Fruit fly (Drosophila melanogaster) whole organism, embryonic: ENCODE data around the gene twr.

Experiments used
- ATbp ChIP-seq: fragments of 200-800 bp; sonication (Bioruptor generic); optimal IDR thresholded peaks from 2 replicates; lab custom pipeline; 2017; ENCODE audit warnings: missing biosample characterization, mild to moderate bottlenecking, missing genetic modification characterization, missing genetic modification reagents
- Abd-B ChIP-seq: fragments of 200-800 bp; sonication (Bioruptor generic); optimal IDR thresholded peaks from 2 replicates; lab custom pipeline; 2018; ENCODE audit warnings: missing biosample characterization, mild to moderate bottlenecking, missing genetic modification characterization, moderate library complexity
- BtbVII ChIP-seq: fragments of 200-800 bp; sonication (Bioruptor generic); optimal IDR thresholded peaks from 3 replicates; lab custom pipeline; 2017; ENCODE audit warnings: missing biosample characterization, mild to moderate bottlenecking, missing genetic modification characterization
- CG10462 ChIP-seq: fragments of 200-800 bp; sonication (Bioruptor generic); optimal IDR thresholded peaks from 2 replicates; lab custom pipeline; 2016; ENCODE audit warnings: missing biosample characterization, missing genetic modification characterization
- CG10543 ChIP-seq: fragments of 200-800 bp; sonication (Bioruptor generic); optimal IDR thresholded peaks from 3 replicates; lab custom pipeline; 2017; ENCODE audit warnings: missing biosample characterization, mild to moderate bottlenecking, missing genetic modification characterization, moderate library complexity
- CG13894 ChIP-seq: fragments of 200-800 bp; sonication (Bioruptor generic); optimal IDR thresholded peaks from 3 replicates; lab custom pipeline; 2018; ENCODE audit warnings: missing biosample characterization, mild to moderate bottlenecking, missing genetic modification characterization, moderate library complexity
- CG14710 ChIP-seq: fragments of 200-800 bp; sonication (Bioruptor generic); optimal IDR thresholded peaks from 3 replicates; lab custom pipeline; 2019; ENCODE audit warnings: missing biosample characterization, mild to moderate bottlenecking, missing genetic modification characterization, moderate library complexity
- CG14965 ChIP-seq: fragments of 200-800 bp; sonication (Bioruptor generic); optimal IDR thresholded peaks from 2 replicates; lab custom pipeline; 2016; ENCODE audit warnings: missing biosample characterization, missing genetic modification characterization, borderline replicate concordance
- CG17328 ChIP-seq: fragments of 200-800 bp; sonication (Bioruptor generic); IDR thresholded peaks from 2 replicates; pipeline ENCODE4 v1.3.6; 2022; ENCODE audit warnings: missing biosample characterization, missing genetic modification characterization
- CG32772 ChIP-seq: fragments of 200-800 bp; sonication (Bioruptor generic); IDR thresholded peaks from 2 replicates; pipeline ENCODE4 v1.3.6; 2022; ENCODE audit warnings: missing biosample characterization, missing genetic modification characterization
- CG33213 ChIP-seq: fragments of 200-800 bp; sonication (Bioruptor generic); optimal IDR thresholded peaks from 3 replicates; lab custom pipeline; 2016; ENCODE audit warnings: missing biosample characterization, missing genetic modification characterization
- CG4820 ChIP-seq: fragments of 200-800 bp; sonication (Bioruptor generic); optimal IDR thresholded peaks from 3 replicates; lab custom pipeline; 2016; ENCODE audit warnings: missing biosample characterization, missing genetic modification characterization
- CG8281 ChIP-seq: fragments of 200-800 bp; sonication (Bioruptor generic); optimal IDR thresholded peaks from 2 replicates; lab custom pipeline; 2018; ENCODE audit warnings: missing biosample characterization, mild to moderate bottlenecking, missing genetic modification characterization, moderate library complexity
- Dad ChIP-seq: fragments of 200-800 bp; sonication (Bioruptor generic); optimal IDR thresholded peaks from 3 replicates; lab custom pipeline; 2016; ENCODE audit warnings: missing biosample characterization, missing genetic modification characterization
- Dfd ChIP-seq, 2 experiments: fragments of >200 bp; optimal IDR thresholded peaks; 2 replicates each; lab custom pipeline; 2017; ENCODE audit warnings: missing biosample characterization in 2 of 2, missing genetic modification characterization in 2 of 2
- Doc2 ChIP-seq: fragments of 200-800 bp; sonication (Bioruptor generic); IDR thresholded peaks from 2 replicates; pipeline ENCODE4 v1.3.6; 2022; ENCODE audit warnings: missing biosample characterization, missing genetic modification characterization
- Elba2 ChIP-seq: fragments of 200-800 bp; sonication (Bioruptor generic); optimal IDR thresholded peaks from 3 replicates; lab custom pipeline; 2016; ENCODE audit warnings: missing biosample characterization, missing genetic modification characterization
- Med ChIP-seq: fragments of 200-800 bp; sonication (Bioruptor generic); peaks from one replicate; lab custom pipeline; 2016; ENCODE audit warnings: missing biosample characterization, missing genetic modification characterization, mild to moderate bottlenecking, inconsistent platforms, moderate library complexity
- Pdp1 ChIP-seq, 2 experiments: fragments of 200-800 bp; sonication (Bioruptor generic); optimal IDR thresholded peaks; 3 replicates each; lab custom pipeline; 2016; ENCODE audit warnings: missing biosample characterization in 2 of 2, missing genetic modification characterization in 2 of 2, mild to moderate bottlenecking in 1 of 2, moderate library complexity in 1 of 2
- Ravus ChIP-seq: fragments of 200-800 bp; sonication (Bioruptor generic); IDR thresholded peaks from 2 replicates; pipeline ENCODE4 v1.3.6; 2022; ENCODE audit warnings: missing biosample characterization, missing genetic modification characterization
- Six4 ChIP-seq: fragments of 200-800 bp; sonication (Bioruptor generic); optimal IDR thresholded peaks from 2 replicates; lab custom pipeline; 2016; ENCODE audit warnings: missing biosample characterization, missing genetic modification characterization
- Ssrp ChIP-seq: fragments of 200-800 bp; sonication (Bioruptor generic); optimal IDR thresholded peaks from 2 replicates; lab custom pipeline; 2018; ENCODE audit warnings: missing biosample characterization, mild to moderate bottlenecking, missing genetic modification characterization, moderate library complexity
- Stat92E ChIP-seq, 3 experiments: fragments of >200 bp in 2 of 3; fragments of 200-800 bp in 1 of 3; sonication (Bioruptor generic) in 1 of 3; optimal IDR thresholded peaks; 2 replicates each; lab custom pipeline; 2017 to 2019; ENCODE audit warnings: missing biosample characterization in 3 of 3, missing genetic modification characterization in 3 of 3, mild to moderate bottlenecking in 1 of 3, moderate library complexity in 1 of 3
- Vsx1 ChIP-seq: fragments of 200-800 bp; sonication (Bioruptor generic); optimal IDR thresholded peaks from 2 replicates; lab custom pipeline; 2017; ENCODE audit warnings: missing biosample characterization, mild to moderate bottlenecking, missing genetic modification characterization, missing genetic modification reagents
- ara ChIP-seq: fragments of 200-800 bp; sonication (Bioruptor generic); IDR thresholded peaks from 2 replicates; pipeline ENCODE4 v1.3.6; 2022; ENCODE audit warnings: missing biosample characterization, missing genetic modification characterization
- bowl ChIP-seq: fragments of 200-800 bp; sonication (Bioruptor generic); IDR thresholded peaks from 2 replicates; pipeline ENCODE4 v1.3.6; 2022; ENCODE audit warnings: missing biosample characterization, missing genetic modification characterization
- chif ChIP-seq, 2 experiments: fragments of 200-800 bp; sonication (Bioruptor generic); optimal IDR thresholded peaks; 3 replicates each; lab custom pipeline; 2016; ENCODE audit warnings: missing biosample characterization in 2 of 2, missing genetic modification characterization in 2 of 2
- ci ChIP-seq: fragments of 200-800 bp; sonication (Bioruptor generic); IDR thresholded peaks from 3 replicates; pipeline ENCODE4 v1.3.6; 2022; ENCODE audit warnings: missing biosample characterization, missing genetic modification characterization
- fd102C ChIP-seq: fragments of 200-800 bp; sonication (Bioruptor generic); optimal IDR thresholded peaks from 2 replicates; lab custom pipeline; 2018; ENCODE audit warnings: missing biosample characterization, mild to moderate bottlenecking, missing genetic modification characterization, moderate library complexity
- fd64A ChIP-seq: fragments of 200-800 bp; sonication (Bioruptor generic); optimal IDR thresholded peaks from 3 replicates; lab custom pipeline; 2018; ENCODE audit warnings: missing biosample characterization, mild to moderate bottlenecking, missing genetic modification characterization
- fd96Cb ChIP-seq: fragments of 200-800 bp; sonication (Bioruptor generic); optimal IDR thresholded peaks from 2 replicates; lab custom pipeline; 2018; ENCODE audit warnings: missing biosample characterization, mild to moderate bottlenecking, missing genetic modification characterization, moderate library complexity
- gem ChIP-seq: fragments of 200-800 bp; sonication (Bioruptor generic); optimal IDR thresholded peaks from 2 replicates; lab custom pipeline; 2019; ENCODE audit warnings: missing biosample characterization, mild to moderate bottlenecking, missing genetic modification characterization, moderate library complexity
- gsb ChIP-seq: fragments of 200-800 bp; sonication (Bioruptor generic); IDR thresholded peaks from 2 replicates; pipeline ENCODE4 v1.3.6; 2022; ENCODE audit warnings: missing biosample characterization, missing genetic modification characterization
- ham ChIP-seq: fragments of 200-800 bp; sonication (Bioruptor generic); IDR thresholded peaks from 2 replicates; pipeline ENCODE4 v1.3.6; 2022; ENCODE audit warnings: missing biosample characterization, missing genetic modification characterization
- hbn ChIP-seq: fragments of 200-800 bp; sonication (Bioruptor generic); IDR thresholded peaks from 2 replicates; pipeline ENCODE4 v1.3.6; 2022; ENCODE audit warnings: missing biosample characterization, missing genetic modification characterization; ENCODE audit not compliant: partially characterized antibody
- ken ChIP-seq: fragments of 200-800 bp; sonication (Bioruptor generic); IDR thresholded peaks from 3 replicates; pipeline ENCODE4 v1.3.6; 2022; ENCODE audit warnings: missing biosample characterization, missing genetic modification characterization
- kni ChIP-seq: fragments of 200-800 bp; sonication (Bioruptor generic); optimal IDR thresholded peaks from 3 replicates; lab custom pipeline; 2017; ENCODE audit warnings: mild to moderate bottlenecking, missing biosample characterization, missing genetic modification reagents, missing genetic modification characterization
- lilli ChIP-seq: fragments of 200-800 bp; sonication (Bioruptor generic); optimal IDR thresholded peaks from 3 replicates; lab custom pipeline; 2016; ENCODE audit warnings: missing biosample characterization, missing genetic modification characterization
- lola ChIP-seq, 3 experiments: fragments of >200 bp in 2 of 3; fragments of 200-800 bp in 1 of 3; sonication (Bioruptor generic) in 1 of 3; optimal IDR thresholded peaks; 2 replicates each; lab custom pipeline; 2017 to 2019; ENCODE audit warnings: missing biosample characterization in 3 of 3, missing genetic modification characterization in 3 of 3, mild to moderate bottlenecking in 1 of 3, moderate library complexity in 1 of 3
- onecut ChIP-seq: fragments of 200-800 bp; sonication (Bioruptor generic); IDR thresholded peaks from 2 replicates; pipeline ENCODE4 v1.3.6; 2022; ENCODE audit warnings: missing biosample characterization, missing genetic modification characterization
- prd ChIP-seq, 3 experiments: fragments of >200 bp in 2 of 3; fragments of 200-800 bp in 1 of 3; sonication (Bioruptor generic) in 1 of 3; optimal IDR thresholded peaks in 2 of 3; IDR thresholded peaks in 1 of 3; 2 replicates in 2 of 3; 3 replicates in 1 of 3; pipeline versions ENCODE4 v1.3.6 to Lab custom; 2017 to 2022; ENCODE audit warnings: missing biosample characterization in 1 of 3, missing genetic modification characterization in 1 of 3
- rib ChIP-seq: fragments of 200-800 bp; sonication (Bioruptor generic); IDR thresholded peaks from 2 replicates; pipeline ENCODE4 v1.3.6; 2022; ENCODE audit warnings: missing biosample characterization, missing genetic modification characterization
- ro ChIP-seq: fragments of 200-800 bp; sonication (Bioruptor generic); IDR thresholded peaks from 2 replicates; pipeline ENCODE4 v1.3.6; 2022; ENCODE audit warnings: missing biosample characterization, missing genetic modification characterization
- sim ChIP-seq: fragments of 200-800 bp; sonication (Bioruptor generic); IDR thresholded peaks from 2 replicates; pipeline ENCODE4 v1.3.6; 2022; ENCODE audit warnings: missing biosample characterization, missing genetic modification characterization
- sna ChIP-seq: fragments of 200-800 bp; sonication (Bioruptor generic); IDR thresholded peaks from 2 replicates; pipeline ENCODE4 v1.3.6; 2022; ENCODE audit warnings: missing biosample characterization, missing genetic modification characterization; ENCODE audit not compliant: partially characterized antibody
- ttk ChIP-seq: fragments of 200-800 bp; sonication (Bioruptor generic); IDR thresholded peaks from 2 replicates; pipeline ENCODE4 v2.1.2; 2022; ENCODE audit warnings: missing biosample characterization, missing genetic modification characterization
- wek ChIP-seq: fragments of 200-800 bp; sonication (Bioruptor generic); optimal IDR thresholded peaks from 3 replicates; lab custom pipeline; 2018; ENCODE audit warnings: missing biosample characterization, mild to moderate bottlenecking, missing genetic modification characterization, moderate library complexity

twr gene

dm6 chr3R:6672303-6673007, 14.8 kb downstream of the twr start (continued):
- TF ChIP-seq CG14965 (GFP tag; lab: Kevin White, UChicago) (no peak), rib (GFP tag; lab: Robert Waterston, UW) (no peak), kni (GFP tag; lab: Kevin White, UChicago) (peak; percentile 75), ro (GFP tag; lab: Robert Waterston, UW) (no peak), sim (GFP tag; lab: Robert Waterston, UW) (no peak), sna (GFP tag; lab: Robert Waterston, UW) (no peak)

- TF ChIP-seq CG17328 (GFP tag; lab: Robert Waterston, UW) (no peak), chif (GFP tag; optimal IDR thresholded peaks at IDR 0.05; lab: Kevin White, UChicago) (peak in 1 of 2 experiments; percentile 42), lola (GFP tag; optimal IDR thresholded peaks at IDR 0.05; lab: Kevin White, UChicago) (peak in 1 of 3 experiments; percentile 64), Stat92E (GFP tag; optimal IDR thresholded peaks at IDR 0.05; lab: Kevin White, UChicago) (no peak), ham (GFP tag; lab: Robert Waterston, UW) (no peak), prd (optimal IDR thresholded peaks at IDR 0.05; lab: Kevin White, UChicago) (no peak), prd (GFP tag; IDR thresholded peaks at IDR 0.05; lab: Robert Waterston, UW) (no peak; the same call in 2 of the 3 replicates), kni (GFP tag; lab: Kevin White, UChicago) (no peak), ci (GFP tag; lab: Robert Waterston, UW) (no peak), Dfd (GFP tag; optimal IDR thresholded peaks at IDR 0.05; lab: Kevin White, UChicago) (no peak), fd64A (GFP tag; lab: Kevin White, UChicago) (no peak), Vsx1 (no peak), Doc2 (GFP tag; lab: Robert Waterston, UW) (no peak), CG14710 (peak; percentile 52), CG8281 (tag; lab: Kevin White, UChicago) (no peak), gsb (no peak), Six4 (GFP tag; lab: Kevin White, UChicago) (peak; percentile 9), fd102C (GFP tag; lab: Kevin White, UChicago) (no peak), CG32772 (GFP tag; lab: Robert Waterston, UW) (no peak), lilli (GFP tag; lab: Kevin White, UChicago) (no peak), CG10543 (GFP tag; lab: Kevin White, UChicago) (no peak), Abd-B (no peak), Pdp1 (GFP tag; optimal IDR thresholded peaks at IDR 0.05; lab: Kevin White, UChicago) (no peak), Elba2 (GFP tag; lab: Kevin White, UChicago) (no peak), ken (GFP tag; lab: Robert Waterston, UW) (no peak), ATbp (GFP tag; lab: Kevin White, UChicago) (no peak), bowl (GFP tag; lab: Robert Waterston, UW) (no peak), wek (GFP tag; lab: Kevin White, UChicago) (no peak), hbn (GFP tag; lab: Robert Waterston, UW) (no peak), BtbVII (GFP tag; lab: Kevin White, UChicago) (no peak), gem (peak; percentile 62), Med (GFP tag; lab: Kevin White, UChicago) (peak; percentile 51), fd96Cb (tag; lab: Kevin White, UChicago) (peak; percentile 34), Dad (no peak), Ssrp (tag; lab: Kevin White, UChicago) (no peak), CG4820 (GFP tag; lab: Kevin White, UChicago) (peak; percentile 31), CG13894 (tag; lab: Kevin White, UChicago) (no peak), CG10462 (no peak), ttk (GFP tag; lab: Robert Waterston, UW) (no peak), ara (peak; percentile 41; the same call in 1 of the 2 replicates), Ravus (GFP tag; lab: Robert Waterston, UW) (no peak), onecut (GFP tag; lab: Robert Waterston, UW) (no peak), CG33213 (GFP tag; lab: Kevin White, UChicago) (no peak)
Observed at dm6 chr3R:6674548-6674947, 16.9 kb downstream of the twr start.
